Fruit fly (Drosophila melanogaster) whole organism, embryonic: ENCODE results near the gene mahe.

ENCODE experiments used
- Aef1 ChIP-seq: fragments of 200-800 bp; sonication (Bioruptor generic); IDR thresholded peaks from 3 replicates; pipeline ENCODE4 v1.3.6; 2022; ENCODE audit warnings: missing biosample characterization, missing genetic modification characterization
- Blimp-1 ChIP-seq: fragments of 200-800 bp; sonication (Bioruptor generic); optimal IDR thresholded peaks from 3 replicates; lab custom pipeline; 2018; ENCODE audit warnings: missing biosample characterization, missing genetic modification characterization, mild to moderate bottlenecking, moderate library complexity, missing genetic modification reagents
- CG14050 ChIP-seq: fragments of 200-800 bp; sonication (Bioruptor generic); IDR thresholded peaks from 3 replicates; pipeline ENCODE4 v1.3.6; 2022; ENCODE audit warnings: missing biosample characterization, missing genetic modification characterization
- CG14860 ChIP-seq: fragments of 200-800 bp; sonication (Bioruptor generic); IDR thresholded peaks from 3 replicates; pipeline ENCODE4 v1.3.6; 2022; ENCODE audit warnings: missing biosample characterization, missing genetic modification characterization; ENCODE audit not compliant: partially characterized antibody
- CG1529 ChIP-seq: fragments of 200-800 bp; sonication (Bioruptor generic); optimal IDR thresholded peaks from 3 replicates; lab custom pipeline; 2018; ENCODE audit warnings: missing biosample characterization, missing genetic modification characterization
- CG17328 ChIP-seq: fragments of 200-800 bp; sonication (Bioruptor generic); IDR thresholded peaks from 2 replicates; pipeline ENCODE4 v1.3.6; 2022; ENCODE audit warnings: missing biosample characterization, missing genetic modification characterization
- CG17385 ChIP-seq: fragments of 200-800 bp; sonication (Bioruptor generic); optimal IDR thresholded peaks from 3 replicates; lab custom pipeline; 2018; ENCODE audit warnings: missing biosample characterization, mild to moderate bottlenecking, missing genetic modification characterization
- CG2678 ChIP-seq: fragments of 200-800 bp; sonication (Bioruptor generic); optimal IDR thresholded peaks from 3 replicates; lab custom pipeline; 2019; ENCODE audit warnings: missing biosample characterization, mild to moderate bottlenecking, missing genetic modification characterization, moderate library complexity
- CG3163 ChIP-seq: fragments of 200-800 bp; sonication (Bioruptor generic); optimal IDR thresholded peaks from 3 replicates; lab custom pipeline; 2016; ENCODE audit warnings: missing biosample characterization, missing genetic modification characterization
- CG34422 ChIP-seq: fragments of 200-800 bp; sonication (Bioruptor generic); IDR thresholded peaks from 3 replicates; pipeline ENCODE4 v1.3.6; 2022; ENCODE audit warnings: missing biosample characterization, missing genetic modification characterization
- CG3726 ChIP-seq: fragments of 200-800 bp; sonication (Bioruptor generic); IDR thresholded peaks from 3 replicates; pipeline ENCODE4, ENCODE4 v1.3.6; 2022; ENCODE audit warnings: missing biosample characterization, missing genetic modification characterization
- CG3995 ChIP-seq: fragments of 200-800 bp; sonication (Bioruptor generic); optimal IDR thresholded peaks from 3 replicates; lab custom pipeline; 2016; ENCODE audit warnings: missing biosample characterization, missing genetic modification characterization
- CG4730 ChIP-seq: fragments of 200-800 bp; sonication (Bioruptor generic); IDR thresholded peaks from 2 replicates; pipeline ENCODE4 v1.3.6; 2022; ENCODE audit warnings: missing biosample characterization, missing genetic modification characterization
- CG4820 ChIP-seq: fragments of 200-800 bp; sonication (Bioruptor generic); optimal IDR thresholded peaks from 3 replicates; lab custom pipeline; 2016; ENCODE audit warnings: missing biosample characterization, missing genetic modification characterization
- CG7839 ChIP-seq: fragments of 200-800 bp; sonication (Bioruptor generic); optimal IDR thresholded peaks from 3 replicates; lab custom pipeline; 2018; ENCODE audit warnings: missing biosample characterization, mild to moderate bottlenecking, missing genetic modification characterization, moderate library complexity
- CG8478 ChIP-seq: fragments of >200 bp; optimal IDR thresholded peaks from 2 replicates; lab custom pipeline; 2018
- CG9609 ChIP-seq: fragments of 200-800 bp; sonication (Bioruptor generic); optimal IDR thresholded peaks from 3 replicates; lab custom pipeline; 2016; ENCODE audit warnings: missing biosample characterization, missing genetic modification characterization
- D ChIP-seq, 2 experiments: fragments of 200-800 bp in 1 of 2; fragments of >200 bp in 1 of 2; sonication (Bioruptor generic) in 1 of 2; optimal IDR thresholded peaks; 2 replicates in 1 of 2; 3 replicates in 1 of 2; lab custom pipeline; 2017; ENCODE audit warnings: mild to moderate bottlenecking in 1 of 2, missing biosample characterization in 1 of 2, missing genetic modification characterization in 1 of 2, missing genetic modification reagents in 1 of 2
- ERR ChIP-seq: fragments of 200-800 bp; sonication (Bioruptor generic); optimal IDR thresholded peaks from 2 replicates; lab custom pipeline; 2016; ENCODE audit warnings: missing biosample characterization, missing genetic modification characterization
- Eip74EF ChIP-seq, 2 experiments: fragments of 200-800 bp in 1 of 2; fragments of >200 bp in 1 of 2; sonication (Bioruptor generic) in 1 of 2; optimal IDR thresholded peaks; 2 replicates each; lab custom pipeline; 2017 to 2019; ENCODE audit warnings: missing biosample characterization in 2 of 2, missing genetic modification characterization in 2 of 2, mild to moderate bottlenecking in 1 of 2, moderate library complexity in 1 of 2
- Elba2 ChIP-seq: fragments of 200-800 bp; sonication (Bioruptor generic); optimal IDR thresholded peaks from 3 replicates; lab custom pipeline; 2016; ENCODE audit warnings: missing biosample characterization, missing genetic modification characterization
- H15 ChIP-seq: fragments of 200-800 bp; sonication (Bioruptor generic); IDR thresholded peaks from 3 replicates; pipeline ENCODE4 v1.3.6; 2022; ENCODE audit warnings: missing biosample characterization, missing genetic modification characterization
- Jarid2 ChIP-seq: fragments of 200-800 bp; sonication (Bioruptor generic); optimal IDR thresholded peaks from 3 replicates; lab custom pipeline; 2017; ENCODE audit warnings: mild to moderate bottlenecking, missing biosample characterization, missing genetic modification reagents, missing genetic modification characterization
- Kr ChIP-seq: fragments of 200-800 bp; sonication (Bioruptor generic); optimal IDR thresholded peaks from 2 replicates; lab custom pipeline; 2017; ENCODE audit warnings: missing biosample characterization, mild to moderate bottlenecking, missing genetic modification characterization
- Mrtf ChIP-seq: fragments of 200-800 bp; sonication (Bioruptor generic); IDR thresholded peaks from 3 replicates; pipeline ENCODE4 v1.3.6; 2022; ENCODE audit warnings: missing biosample characterization, missing genetic modification characterization
- Poxn ChIP-seq: fragments of 200-800 bp; sonication (Bioruptor generic); IDR thresholded peaks from 2 replicates; pipeline ENCODE4 v1.3.6; 2022; ENCODE audit warnings: missing biosample characterization, missing genetic modification characterization
- TFAM ChIP-seq: fragments of 200-800 bp; sonication (Bioruptor generic); optimal IDR thresholded peaks from 2 replicates; lab custom pipeline; 2017; ENCODE audit warnings: missing biosample characterization, missing genetic modification characterization, inconsistent platforms
- aop ChIP-seq: fragments of 200-800 bp; sonication (Bioruptor generic); IDR thresholded peaks from 2 replicates; pipeline ENCODE4 v1.3.6; 2022; ENCODE audit warnings: missing biosample characterization, missing genetic modification characterization
- az2 ChIP-seq: fragments of 200-800 bp; sonication (Bioruptor generic); optimal IDR thresholded peaks from 3 replicates; lab custom pipeline; 2016; ENCODE audit warnings: missing biosample characterization, missing genetic modification characterization
- cas ChIP-seq: fragments of 200-800 bp; sonication (Bioruptor generic); IDR thresholded peaks from 2 replicates; pipeline ENCODE4 v1.3.6; 2022; ENCODE audit warnings: missing biosample characterization, missing genetic modification characterization
- crol ChIP-seq: fragments of 200-800 bp; sonication (Bioruptor generic); IDR thresholded peaks from 2 replicates; pipeline ENCODE4 v1.3.6; 2022; ENCODE audit warnings: missing biosample characterization, missing genetic modification characterization
- dati ChIP-seq: fragments of 200-800 bp; sonication (Bioruptor generic); IDR thresholded peaks from 2 replicates; pipeline ENCODE4 v1.3.6; 2022; ENCODE audit warnings: missing biosample characterization, missing genetic modification characterization
- her ChIP-seq: fragments of 200-800 bp; sonication (Bioruptor generic); optimal IDR thresholded peaks from 2 replicates; lab custom pipeline; 2016; ENCODE audit warnings: missing biosample characterization, missing genetic modification characterization
- jigr1 ChIP-seq: fragments of 200-800 bp; sonication (Bioruptor generic); IDR thresholded peaks from 3 replicates; pipeline ENCODE4 v1.3.6; 2022; ENCODE audit warnings: missing biosample characterization, missing genetic modification characterization
- jing ChIP-seq: fragments of 200-800 bp; sonication (Bioruptor generic); optimal IDR thresholded peaks from 2 replicates; lab custom pipeline; 2018; ENCODE audit warnings: missing biosample characterization, mild to moderate bottlenecking, missing genetic modification characterization
- kni ChIP-seq: fragments of 200-800 bp; sonication (Bioruptor generic); optimal IDR thresholded peaks from 3 replicates; lab custom pipeline; 2017; ENCODE audit warnings: mild to moderate bottlenecking, missing biosample characterization, missing genetic modification reagents, missing genetic modification characterization
- lov ChIP-seq, 2 experiments: fragments of 200-800 bp in 1 of 2; fragments of >200 bp in 1 of 2; sonication (Bioruptor generic) in 1 of 2; IDR thresholded peaks in 1 of 2; optimal IDR thresholded peaks in 1 of 2; 2 replicates in 1 of 2; 3 replicates in 1 of 2; pipeline versions ENCODE4 v1.3.6 to Lab custom; 2017 to 2022; ENCODE audit warnings: missing biosample characterization in 1 of 2, missing genetic modification characterization in 1 of 2
- nom ChIP-seq: fragments of 200-800 bp; sonication (Bioruptor generic); optimal IDR thresholded peaks from 2 replicates; lab custom pipeline; 2017; ENCODE audit warnings: missing biosample characterization, missing genetic modification characterization, mild to moderate bottlenecking, moderate library complexity, missing genetic modification reagents
- pho ChIP-seq: fragments of 200-800 bp; sonication (Bioruptor generic); optimal IDR thresholded peaks from 2 replicates; lab custom pipeline; 2016; ENCODE audit warnings: missing biosample characterization, missing genetic modification characterization
- phol ChIP-seq: fragments of 200-800 bp; sonication (Bioruptor generic); optimal IDR thresholded peaks from 3 replicates; lab custom pipeline; 2018; ENCODE audit warnings: missing biosample characterization, mild to moderate bottlenecking, missing genetic modification characterization, moderate library complexity
- repo ChIP-seq: fragments of 200-800 bp; sonication (Bioruptor generic); optimal IDR thresholded peaks from 2 replicates; lab custom pipeline; 2016; ENCODE audit warnings: missing biosample characterization, missing genetic modification characterization
- ro ChIP-seq: fragments of 200-800 bp; sonication (Bioruptor generic); IDR thresholded peaks from 2 replicates; pipeline ENCODE4 v1.3.6; 2022; ENCODE audit warnings: missing biosample characterization, missing genetic modification characterization
- sens ChIP-seq: fragments of 200-800 bp; sonication (Bioruptor generic); peaks from one replicate; lab custom pipeline; 2016; ENCODE audit warnings: missing biosample characterization, missing genetic modification characterization
- usp ChIP-seq: fragments of >200 bp; optimal IDR thresholded peaks from 2 replicates; lab custom pipeline; 2017; ENCODE audit warnings: missing biosample characterization, missing genetic modification characterization
- vvl ChIP-seq: fragments of 200-800 bp; sonication (Bioruptor generic); IDR thresholded peaks from 2 replicates; pipeline ENCODE4 v1.3.6; 2022; ENCODE audit warnings: missing biosample characterization, missing genetic modification characterization

mahe gene

dm6 chrX:7975516-7976257 is 44.5 kb upstream of the mahe start (continued):
- peak; percentile 2 for TF ChIP-seq CG1529 (GFP tag; lab: Kevin White, UChicago)
- TF ChIP-seq phol (tag; lab: Kevin White, UChicago), result peak; percentile 47
- TF ChIP-seq Eip74EF (GFP tag; optimal IDR thresholded peaks at IDR 0.05; lab: Kevin White, UChicago), result peak in 1 of 2 experiments; percentile 32
- TF ChIP-seq CG34422 (GFP tag; lab: Robert Waterston, UW), result no peak
- TF ChIP-seq CG4820 (GFP tag; lab: Kevin White, UChicago), result peak; percentile 10
- TF ChIP-seq CG9609 (GFP tag; lab: Kevin White, UChicago), result peak; percentile 1
- TF ChIP-seq Poxn (GFP tag; lab: Robert Waterston, UW), result no peak
- peak; percentile 9 for TF ChIP-seq CG17385 (GFP tag; lab: Kevin White, UChicago)
- no peak for TF ChIP-seq CG3726
- TF ChIP-seq CG3163 (GFP tag; lab: Kevin White, UChicago), result no peak
- TF ChIP-seq sens (GFP tag; lab: Kevin White, UChicago), result peak; percentile 91
- TF ChIP-seq kni (GFP tag; lab: Kevin White, UChicago), result no peak
- TF ChIP-seq CG4730 (GFP tag; lab: Robert Waterston, UW), result no peak
- TF ChIP-seq Elba2 (GFP tag; lab: Kevin White, UChicago), result no peak

DNA sequence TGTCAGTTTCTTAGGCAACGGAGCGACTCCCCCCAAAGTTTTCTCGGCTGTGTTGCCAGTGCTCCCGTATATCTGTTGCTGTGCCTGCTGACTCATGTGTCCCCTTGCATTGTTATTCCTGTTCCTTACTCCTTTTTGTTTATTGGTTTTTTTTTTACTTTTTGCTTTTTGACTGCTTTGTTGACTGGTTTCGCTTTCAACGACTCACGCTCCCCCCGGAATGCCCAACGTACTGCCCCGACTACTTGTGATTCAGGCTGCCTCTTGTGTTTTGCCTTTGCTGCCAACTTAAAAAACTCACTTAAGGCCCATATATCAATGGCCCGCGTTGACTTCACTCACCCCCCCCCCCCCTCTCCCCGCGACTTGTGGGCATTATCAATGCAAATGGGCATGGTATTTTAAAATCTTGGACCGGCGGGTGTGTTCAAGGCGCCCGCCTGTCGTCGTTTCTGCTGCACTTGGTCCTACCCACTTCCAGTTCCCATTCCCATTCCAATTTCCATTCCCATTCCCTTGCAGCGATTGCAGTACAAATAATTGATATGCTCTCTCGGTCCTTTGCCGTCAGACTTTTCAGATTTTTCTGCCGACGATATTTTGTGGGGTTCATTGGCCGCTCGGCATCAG is 42.3 kb upstream of the mahe start:
- TF ChIP-seq ERR (GFP tag; lab: Kevin White, UChicago), result no peak
- TF ChIP-seq pho (GFP tag; lab: Kevin White, UChicago), result no peak
- TF ChIP-seq CG17328, result no peak
- TF ChIP-seq H15 (GFP tag; lab: Robert Waterston, UW), result no peak
- peak; percentile 69 for TF ChIP-seq Blimp-1 (GFP tag; lab: Kevin White, UChicago)
- TF ChIP-seq ro (GFP tag; lab: Robert Waterston, UW), result no peak
- peak; percentile 16; the same call in 1 of the 2 replicates for TF ChIP-seq vvl
- peak; percentile 79 for TF ChIP-seq crol (GFP tag; lab: Robert Waterston, UW)
- TF ChIP-seq nom (GFP tag; lab: Kevin White, UChicago), result peak; percentile 86
- TF ChIP-seq aop (GFP tag; lab: Robert Waterston, UW), result no peak
- TF ChIP-seq CG3995 (GFP tag; lab: Kevin White, UChicago), result no peak
- no peak for TF ChIP-seq jigr1 (GFP tag; lab: Robert Waterston, UW)
- TF ChIP-seq kni (GFP tag; lab: Kevin White, UChicago), result peak; percentile 53
- no peak for TF ChIP-seq D (optimal IDR thresholded peaks at IDR 0.05; lab: Kevin White, UChicago)
- no peak for TF ChIP-seq D (GFP tag; optimal IDR thresholded peaks at IDR 0.05; lab: Kevin White, UChicago)
- TF ChIP-seq, all 482 proteins: peak for 5

DNA sequence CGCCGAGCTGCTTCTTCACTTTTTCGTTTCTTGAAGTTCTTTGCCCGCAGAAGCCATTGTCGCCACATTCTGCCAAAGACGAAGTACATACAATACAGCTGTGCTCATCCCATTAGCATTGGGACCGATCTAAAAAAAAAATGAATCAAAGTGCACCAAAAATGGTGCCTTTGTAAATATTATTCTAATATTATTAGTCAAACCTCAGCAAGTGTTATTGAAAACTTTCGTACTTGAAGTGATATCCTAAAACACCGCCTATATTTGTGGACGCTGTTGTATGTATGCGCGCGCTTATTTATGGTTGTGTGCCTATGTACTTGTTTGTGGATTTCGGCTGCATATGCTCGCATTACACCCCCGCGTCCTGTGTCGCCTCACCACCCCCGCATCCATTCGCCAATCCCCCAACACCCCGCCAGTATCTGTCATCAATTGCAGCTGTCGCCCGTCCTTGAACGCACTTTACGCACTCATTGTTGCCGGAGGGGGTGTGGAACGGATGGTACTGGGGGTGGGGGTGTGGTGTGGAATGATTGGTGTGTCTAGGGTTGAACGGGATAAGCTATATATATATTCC is 41.3 kb upstream of the mahe start:
- peak; percentile 87 for TF ChIP-seq az2 (GFP tag; lab: Kevin White, UChicago)
- TF ChIP-seq CG14860 (GFP tag; lab: Robert Waterston, UW), result no peak
- TF ChIP-seq repo (GFP tag; lab: Kevin White, UChicago), result peak; percentile 45
- 0 out of 2 replicates have a peak, but pooled peaks have one; percentile 27 for TF ChIP-seq cas (GFP tag; lab: Robert Waterston, UW)
- TF ChIP-seq CG7839 (tag; lab: Kevin White, UChicago), result peak; percentile 92
- TF ChIP-seq CG14050 (GFP tag; lab: Robert Waterston, UW), result peak; percentile 79
- peak; percentile 90 for TF ChIP-seq CG2678 (tag; lab: Kevin White, UChicago)
- peak; percentile 85 for TF ChIP-seq Aef1
- peak; percentile 69; the same call in 1 of the 2 replicates for TF ChIP-seq dati
- peak; percentile 88 for TF ChIP-seq Mrtf
- TF ChIP-seq Kr (GFP tag; lab: Kevin White, UChicago), result no peak
- no peak for TF ChIP-seq usp (GFP tag; lab: Kevin White, UChicago)
- no peak for TF ChIP-seq lov (optimal IDR thresholded peaks at IDR 0.05; lab: Kevin White, UChicago)
- peak; percentile 92 for TF ChIP-seq lov (GFP tag; IDR thresholded peaks at IDR 0.05; lab: Robert Waterston, UW)
- peak; percentile 51 for TF ChIP-seq TFAM
- peak; percentile 12 for TF ChIP-seq her (GFP tag; lab: Kevin White, UChicago)
- peak; percentile 81 for TF ChIP-seq jing (GFP tag; lab: Kevin White, UChicago)
- TF ChIP-seq CG8478 (lab: Kevin White, UChicago), result no peak
- TF ChIP-seq Jarid2, result peak; percentile 65
